Fruit fly (Drosophila melanogaster) whole organism, embryonic: ENCODE measurements around the gene MED27.
A peak's percentile ranks its signal among the peaks of the same experiment; 100 is the strongest.

Source experiments
- Antp ChIP-seq: fragments of 200-800 bp; sonication (Bioruptor generic); optimal IDR thresholded peaks from 3 replicates; lab custom pipeline; 2016; ENCODE audit warnings: missing biosample characterization, missing genetic modification characterization
- Asciz ChIP-seq: fragments of 200-800 bp; sonication (Bioruptor generic); optimal IDR thresholded peaks from 2 replicates; lab custom pipeline; 2017; ENCODE audit warnings: missing biosample characterization, mild to moderate bottlenecking, missing genetic modification characterization, missing genetic modification reagents
- Atf6 ChIP-seq: fragments of 200-800 bp; sonication (Bioruptor generic); IDR thresholded peaks from 2 replicates; pipeline ENCODE4 v1.3.6; 2022; ENCODE audit warnings: missing biosample characterization, missing genetic modification characterization
- B-H2 ChIP-seq: fragments of 200-800 bp; sonication (Bioruptor generic); optimal IDR thresholded peaks from 2 replicates; lab custom pipeline; 2018; ENCODE audit warnings: missing biosample characterization, mild to moderate bottlenecking, missing genetic modification characterization
- CG10321 ChIP-seq: fragments of 200-800 bp; sonication (Bioruptor generic); IDR thresholded peaks from 2 replicates; pipeline ENCODE4 v1.3.6; 2022; ENCODE audit warnings: missing biosample characterization, missing genetic modification characterization
- CG13424 ChIP-seq: fragments of 200-800 bp; sonication (Bioruptor generic); optimal IDR thresholded peaks from 2 replicates; lab custom pipeline; 2019; ENCODE audit warnings: missing biosample characterization, mild to moderate bottlenecking, missing genetic modification characterization, moderate library complexity
- CG14014 ChIP-seq: fragments of 200-800 bp; sonication (Bioruptor generic); IDR thresholded peaks from 2 replicates; pipeline ENCODE4 v1.3.6; 2022; ENCODE audit warnings: missing biosample characterization, missing genetic modification characterization
- CG17802 ChIP-seq: fragments of 200-800 bp; sonication (Bioruptor generic); optimal IDR thresholded peaks from 2 replicates; lab custom pipeline; 2018; ENCODE audit warnings: missing biosample characterization, mild to moderate bottlenecking, missing genetic modification characterization, moderate library complexity
- CG18619 ChIP-seq: fragments of 200-800 bp; sonication (Bioruptor generic); optimal IDR thresholded peaks from 3 replicates; lab custom pipeline; 2017; ENCODE audit warnings: missing biosample characterization, mild to moderate bottlenecking, missing genetic modification characterization
- CG32767 ChIP-seq: fragments of 200-800 bp; sonication (Bioruptor generic); IDR thresholded peaks from 2 replicates; pipeline ENCODE4 v1.3.6; 2022; ENCODE audit warnings: missing biosample characterization, missing genetic modification characterization
- CG3838 ChIP-seq: fragments of 200-800 bp; sonication (Bioruptor generic); optimal IDR thresholded peaks from 3 replicates; lab custom pipeline; 2016; ENCODE audit warnings: missing biosample characterization, missing genetic modification characterization
- CG3995 ChIP-seq: fragments of 200-800 bp; sonication (Bioruptor generic); optimal IDR thresholded peaks from 3 replicates; lab custom pipeline; 2016; ENCODE audit warnings: missing biosample characterization, missing genetic modification characterization
- CG4282 ChIP-seq: fragments of 200-800 bp; sonication (Bioruptor generic); optimal IDR thresholded peaks from 2 replicates; lab custom pipeline; 2016; ENCODE audit warnings: missing biosample characterization, missing genetic modification characterization
- CG4730 ChIP-seq: fragments of 200-800 bp; sonication (Bioruptor generic); IDR thresholded peaks from 2 replicates; pipeline ENCODE4 v1.3.6; 2022; ENCODE audit warnings: missing biosample characterization, missing genetic modification characterization
- CG5180 ChIP-seq: fragments of 200-800 bp; sonication (Bioruptor generic); optimal IDR thresholded peaks from 3 replicates; lab custom pipeline; 2017; ENCODE audit warnings: missing biosample characterization, missing genetic modification characterization, mild to moderate bottlenecking, moderate library complexity, missing genetic modification reagents
- CG6791 ChIP-seq: fragments of 200-800 bp; sonication (Bioruptor generic); IDR thresholded peaks from 3 replicates; pipeline ENCODE4 v1.3.6; 2022; ENCODE audit warnings: missing biosample characterization, missing genetic modification characterization; ENCODE audit not compliant: partially characterized antibody
- CG6854 ChIP-seq: fragments of 200-800 bp; sonication (Bioruptor generic); optimal IDR thresholded peaks from 3 replicates; lab custom pipeline; 2017; ENCODE audit warnings: missing biosample characterization, mild to moderate bottlenecking, missing genetic modification characterization
- CG7372 ChIP-seq: fragments of 200-800 bp; sonication (Bioruptor generic); IDR thresholded peaks from 2 replicates; pipeline ENCODE4 v1.3.6; 2022; ENCODE audit warnings: missing biosample characterization, missing genetic modification characterization
- CG7839 ChIP-seq: fragments of 200-800 bp; sonication (Bioruptor generic); optimal IDR thresholded peaks from 3 replicates; lab custom pipeline; 2018; ENCODE audit warnings: missing biosample characterization, mild to moderate bottlenecking, missing genetic modification characterization, moderate library complexity
- CG9215 ChIP-seq: fragments of 200-800 bp; sonication (Bioruptor generic); IDR thresholded peaks from 2 replicates; pipeline ENCODE4 v1.3.6; 2022; ENCODE audit warnings: missing biosample characterization, missing genetic modification characterization
- Elba2 ChIP-seq: fragments of 200-800 bp; sonication (Bioruptor generic); optimal IDR thresholded peaks from 3 replicates; lab custom pipeline; 2016; ENCODE audit warnings: missing biosample characterization, missing genetic modification characterization
- Ets97D ChIP-seq: fragments of 200-800 bp; sonication (Bioruptor generic); optimal IDR thresholded peaks from 3 replicates; lab custom pipeline; 2016; ENCODE audit warnings: missing biosample characterization, missing genetic modification characterization
- Mes4 ChIP-seq: fragments of 200-800 bp; sonication (Bioruptor generic); optimal IDR thresholded peaks from 2 replicates; lab custom pipeline; 2016; ENCODE audit warnings: missing biosample characterization, missing genetic modification characterization
- NC2β ChIP-seq: fragments of 200-800 bp; sonication (Bioruptor generic); optimal IDR thresholded peaks from 2 replicates; lab custom pipeline; 2016; ENCODE audit warnings: missing biosample characterization, missing genetic modification characterization
- NfI ChIP-seq: fragments of 200-800 bp; sonication (Bioruptor generic); optimal IDR thresholded peaks from 3 replicates; lab custom pipeline; 2018; ENCODE audit warnings: missing biosample characterization, mild to moderate bottlenecking, missing genetic modification characterization, moderate library complexity
- Ptx1 ChIP-seq: fragments of 200-800 bp; sonication (Bioruptor generic); IDR thresholded peaks from 2 replicates; pipeline ENCODE4 v1.3.6; 2022; ENCODE audit warnings: missing biosample characterization, missing genetic modification characterization
- Ravus ChIP-seq: fragments of 200-800 bp; sonication (Bioruptor generic); IDR thresholded peaks from 2 replicates; pipeline ENCODE4 v1.3.6; 2022; ENCODE audit warnings: missing biosample characterization, missing genetic modification characterization
- Tbp ChIP-seq: fragments of >200 bp; optimal IDR thresholded peaks from 2 replicates; lab custom pipeline; 2018; ENCODE audit warnings: missing biosample characterization, missing genetic modification characterization
- abd-A ChIP-seq: fragments of 200-800 bp; sonication (Bioruptor generic); optimal IDR thresholded peaks from 3 replicates; lab custom pipeline; 2019; ENCODE audit warnings: missing biosample characterization, mild to moderate bottlenecking, missing genetic modification characterization, moderate library complexity
- btn ChIP-seq: fragments of 200-800 bp; sonication (Bioruptor generic); optimal IDR thresholded peaks from 2 replicates; lab custom pipeline; 2016; ENCODE audit warnings: missing biosample characterization, missing genetic modification characterization
- crc ChIP-seq: fragments of 200-800 bp; sonication (Bioruptor generic); optimal IDR thresholded peaks from 2 replicates; lab custom pipeline; 2016; ENCODE audit warnings: missing biosample characterization, missing genetic modification characterization
- crp ChIP-seq, 2 experiments: fragments of 200-800 bp; sonication (Bioruptor generic); optimal IDR thresholded peaks; 2 replicates in 1 of 2; 3 replicates in 1 of 2; lab custom pipeline; 2017; ENCODE audit warnings: missing biosample characterization in 2 of 2, missing genetic modification characterization in 2 of 2, mild to moderate bottlenecking in 1 of 2, moderate library complexity in 1 of 2
- dmrt11E ChIP-seq: fragments of 200-800 bp; sonication (Bioruptor generic); optimal IDR thresholded peaks from 3 replicates; lab custom pipeline; 2018; ENCODE audit warnings: missing biosample characterization, mild to moderate bottlenecking, missing genetic modification characterization, moderate library complexity
- dpn ChIP-seq, 2 experiments: fragments of 200-800 bp; sonication (Bioruptor generic); optimal IDR thresholded peaks; 3 replicates each; lab custom pipeline; 2016; ENCODE audit warnings: missing biosample characterization in 2 of 2, missing genetic modification characterization in 2 of 2
- ewg ChIP-seq: fragments of 200-800 bp; sonication (Bioruptor generic); optimal IDR thresholded peaks from 3 replicates; lab custom pipeline; 2017; ENCODE audit warnings: mild to moderate bottlenecking, missing biosample characterization, missing genetic modification reagents, missing genetic modification characterization
- fd64A ChIP-seq: fragments of 200-800 bp; sonication (Bioruptor generic); optimal IDR thresholded peaks from 3 replicates; lab custom pipeline; 2018; ENCODE audit warnings: missing biosample characterization, mild to moderate bottlenecking, missing genetic modification characterization
- fru ChIP-seq: fragments of >200 bp; optimal IDR thresholded peaks from 2 replicates; lab custom pipeline; 2017
- fu2 ChIP-seq: fragments of 200-800 bp; sonication (Bioruptor generic); optimal IDR thresholded peaks from 2 replicates; lab custom pipeline; 2016; ENCODE audit warnings: missing biosample characterization, missing genetic modification characterization
- gem ChIP-seq: fragments of 200-800 bp; sonication (Bioruptor generic); optimal IDR thresholded peaks from 2 replicates; lab custom pipeline; 2019; ENCODE audit warnings: missing biosample characterization, mild to moderate bottlenecking, missing genetic modification characterization, moderate library complexity
- lbe ChIP-seq: fragments of 200-800 bp; sonication (Bioruptor generic); optimal IDR thresholded peaks from 2 replicates; lab custom pipeline; 2016; ENCODE audit warnings: missing biosample characterization, mild to moderate bottlenecking, missing genetic modification characterization
- lilli ChIP-seq: fragments of 200-800 bp; sonication (Bioruptor generic); optimal IDR thresholded peaks from 3 replicates; lab custom pipeline; 2016; ENCODE audit warnings: missing biosample characterization, missing genetic modification characterization
- mam ChIP-seq: fragments of 200-800 bp; sonication (Bioruptor generic); optimal IDR thresholded peaks from 3 replicates; lab custom pipeline; 2016; ENCODE audit warnings: missing biosample characterization, missing genetic modification characterization
- mld ChIP-seq: fragments of 200-800 bp; sonication (Bioruptor generic); IDR thresholded peaks from 3 replicates; pipeline ENCODE4 v1.3.6; 2022; ENCODE audit warnings: missing biosample characterization, missing genetic modification characterization; ENCODE audit not compliant: partially characterized antibody
- org-1 ChIP-seq: fragments of 200-800 bp; sonication (Bioruptor generic); optimal IDR thresholded peaks from 2 replicates; lab custom pipeline; 2017; ENCODE audit warnings: missing biosample characterization, missing genetic modification characterization
- phol ChIP-seq: fragments of 200-800 bp; sonication (Bioruptor generic); optimal IDR thresholded peaks from 3 replicates; lab custom pipeline; 2018; ENCODE audit warnings: missing biosample characterization, mild to moderate bottlenecking, missing genetic modification characterization, moderate library complexity
- sima ChIP-seq: fragments of 200-800 bp; sonication (Bioruptor generic); optimal IDR thresholded peaks from 2 replicates; lab custom pipeline; 2016; ENCODE audit warnings: missing biosample characterization, missing genetic modification characterization
- sob ChIP-seq: fragments of 200-800 bp; sonication (Bioruptor generic); IDR thresholded peaks from 2 replicates; pipeline ENCODE4 v1.3.6; 2022; ENCODE audit warnings: missing biosample characterization, missing genetic modification characterization
- stwl ChIP-seq: fragments of 200-800 bp; sonication (Bioruptor generic); optimal IDR thresholded peaks from 3 replicates; lab custom pipeline; 2018; ENCODE audit warnings: missing biosample characterization, mild to moderate bottlenecking, missing genetic modification characterization, moderate library complexity
- twi ChIP-seq: fragments of 200-800 bp; optimal IDR thresholded peaks from 2 replicates; lab custom pipeline; 2019; ENCODE audit warnings: missing biosample characterization, mild to moderate bottlenecking, missing genetic modification characterization, moderate library complexity
- usp ChIP-seq: fragments of >200 bp; optimal IDR thresholded peaks from 2 replicates; lab custom pipeline; 2017; ENCODE audit warnings: missing biosample characterization, missing genetic modification characterization

The MED27 gene

DNA sequence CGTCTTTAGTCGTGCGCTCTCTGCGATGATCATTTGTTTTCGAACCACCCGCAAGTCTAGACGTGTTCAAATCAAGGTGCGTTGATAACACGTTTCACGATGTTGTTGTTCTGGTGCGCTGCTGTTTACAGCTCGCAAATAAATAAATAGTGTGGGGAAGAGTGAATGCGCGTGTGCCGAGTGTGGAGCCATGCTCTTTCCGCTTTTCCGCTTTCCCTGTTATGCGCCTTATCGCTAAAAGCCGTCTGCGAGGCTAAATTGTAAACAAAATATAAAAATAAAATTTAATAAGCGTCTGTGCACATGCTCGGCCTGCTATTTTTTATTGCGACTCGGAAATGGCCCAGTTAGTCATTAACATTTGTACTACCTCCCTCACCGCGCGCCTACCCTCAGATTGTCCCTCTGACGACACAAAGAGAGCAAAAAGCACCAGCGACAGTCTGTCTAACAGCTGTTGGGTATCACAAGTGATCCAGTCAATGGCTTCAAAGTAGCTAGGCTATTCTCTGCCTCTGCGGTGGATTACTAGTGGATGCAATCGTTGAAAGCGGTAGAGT, 17.8 kb downstream of the MED27 start (continued):
- TF ChIP-seq Elba2 (no peak), Ravus (GFP tag; lab: Robert Waterston, UW) (no peak), dmrt11E (tag; lab: Kevin White, UChicago) (peak; percentile 50), Ets97D (GFP tag; lab: Kevin White, UChicago) (peak; percentile 26), gem (tag; lab: Kevin White, UChicago) (peak; percentile 73), abd-A (no peak), org-1 (peak; percentile 83), CG14014 (GFP tag; lab: Robert Waterston, UW) (peak; percentile 61; the same call in 1 of the 2 replicates), CG3838 (GFP tag; lab: Kevin White, UChicago) (peak; percentile 27), Ptx1 (GFP tag; lab: Robert Waterston, UW) (0 out of 2 replicates have a peak, but pooled peaks have one; percentile 14), crp (GFP tag; optimal IDR thresholded peaks at IDR 0.05; lab: Kevin White, UChicago) (peak in 1 of 2 experiments; percentile 52), CG7372 (GFP tag; lab: Robert Waterston, UW) (0 out of 2 replicates have a peak, but pooled peaks have one; percentile 33), lilli (GFP tag; lab: Kevin White, UChicago) (peak; percentile 42), sob (GFP tag; lab: Robert Waterston, UW) (peak; percentile 50; the same call in 1 of the 2 replicates), CG17802 (tag; lab: Kevin White, UChicago) (peak; percentile 55), dpn (GFP tag; optimal IDR thresholded peaks at IDR 0.05; lab: Kevin White, UChicago) (peak; percentile 40 to 41), fd64A (GFP tag; lab: Kevin White, UChicago) (peak; percentile 96), CG7839 (tag; lab: Kevin White, UChicago) (no peak), Asciz (GFP tag; lab: Kevin White, UChicago) (peak; percentile 94), stwl (tag; lab: Kevin White, UChicago) (no peak), CG4730 (GFP tag; lab: Robert Waterston, UW) (peak; percentile 16; the same call in 1 of the 2 replicates), sima (GFP tag; lab: Kevin White, UChicago) (peak; percentile 32), NC2β (GFP tag; lab: Kevin White, UChicago) (peak; percentile 76), B-H2 (GFP tag; lab: Kevin White, UChicago) (peak; percentile 80), fru (lab: Kevin White, UChicago) (no peak), CG32767 (GFP tag; lab: Robert Waterston, UW) (peak; percentile 48; the same call in 1 of the 2 replicates), crc (GFP tag; lab: Kevin White, UChicago) (peak; percentile 30), twi (tag; lab: Kevin White, UChicago) (peak; percentile 44), usp (GFP tag; lab: Kevin White, UChicago) (no peak), CG4282 (GFP tag; lab: Kevin White, UChicago) (no peak), mld (GFP tag; lab: Robert Waterston, UW) (no peak), btn (GFP tag; lab: Kevin White, UChicago) (peak; percentile 57), mam (peak; percentile 28), CG6791 (GFP tag; lab: Robert Waterston, UW) (no peak), Atf6 (GFP tag; lab: Robert Waterston, UW) (peak; percentile 62), CG5180 (peak; percentile 83), NfI (GFP tag; lab: Kevin White, UChicago) (peak; percentile 68), CG13424 (peak; percentile 70), fu2 (peak; percentile 38), phol (tag; lab: Kevin White, UChicago) (no peak), Mes4 (GFP tag; lab: Kevin White, UChicago) (peak; percentile 64), CG3995 (GFP tag; lab: Kevin White, UChicago) (no peak), CG9215 (GFP tag; lab: Robert Waterston, UW) (no peak), CG6854 (GFP tag; lab: Kevin White, UChicago) (peak; percentile 83), Tbp (GFP tag; lab: Kevin White, UChicago) (no peak), CG18619 (GFP tag; lab: Kevin White, UChicago) (peak; percentile 86), Antp (GFP tag; lab: Kevin White, UChicago) (peak; percentile 41), lbe (peak; percentile 12), CG10321 (GFP tag; lab: Robert Waterston, UW) (peak; percentile 46; the same call in 1 of the 2 replicates), ewg (GFP tag; lab: Kevin White, UChicago) (peak; percentile 63)
